Worm (Caenorhabditis elegans) whole organism, L4 larva: ENCODE results near the gene F47B7.2.

Source experiments
- F10B5.3 ChIP-seq: sonication (generic microtip); optimal IDR thresholded peaks from 2 replicates; lab custom pipeline; 2016; ENCODE audit warnings: mild to moderate bottlenecking, missing genetic modification characterization, missing compliant biosample characterization
- T26A8.4 ChIP-seq: fragments of 200-800 bp; sonication (Bioruptor generic); IDR thresholded peaks from 2 replicates; pipeline ENCODE4 v1.3.6; 2022; ENCODE audit warnings: missing genetic modification characterization, missing compliant biosample characterization
- ZK337.2 ChIP-seq: fragments of 200-800 bp; sonication (Bioruptor generic); IDR thresholded peaks from 2 replicates; pipeline ENCODE4 v1.3.6; 2022; ENCODE audit warnings: missing genetic modification reagents, missing genetic modification characterization, missing compliant biosample characterization
- aha-1 ChIP-seq: fragments of 150-350 bp; peaks from one replicate; lab custom pipeline; 2014; ENCODE audit warnings: missing biosample characterization, missing genetic modification characterization
- ama-1 ChIP-seq: fragments of 150-350 bp; optimal IDR thresholded peaks from 2 replicates; lab custom pipeline; 2014; ENCODE audit warnings: inconsistent platforms, mixed read lengths
- arid-1 ChIP-seq: fragments of 200-800 bp; sonication (Bioruptor generic); conservative IDR thresholded peaks from 2 replicates; pipeline ENCODE4 v1.3.6; 2022; ENCODE audit warnings: missing genetic modification reagents, missing genetic modification characterization, missing compliant biosample characterization
- ceh-32 ChIP-seq: sonication (generic microtip); optimal IDR thresholded peaks from 2 replicates; lab custom pipeline; 2016; ENCODE audit warnings: mild to moderate bottlenecking, missing genetic modification characterization, missing compliant biosample characterization; ENCODE audit not compliant: poor library complexity
- ctbp-1 ChIP-seq: fragments of 200-800 bp; sonication (Bioruptor generic); IDR thresholded peaks from 2 replicates; pipeline ENCODE4 v1.3.6; 2022; ENCODE audit warnings: missing genetic modification reagents, missing genetic modification characterization, missing compliant biosample characterization
- daf-16 ChIP-seq, 3 experiments: sonication (generic microtip); optimal IDR thresholded peaks; 2 replicates each; lab custom pipeline; 2016 to 2017; ENCODE audit warnings: missing genetic modification characterization in 3 of 3, missing genetic modification reagents in 3 of 3, mild to moderate bottlenecking in 2 of 3, missing compliant biosample characterization in 2 of 3, missing biosample characterization in 1 of 3, moderate library complexity in 1 of 3
- dmd-6 ChIP-seq: fragments of 200-800 bp; sonication (Bioruptor generic); IDR thresholded peaks from 2 replicates; pipeline ENCODE4 v1.3.6; 2022; ENCODE audit warnings: missing genetic modification reagents, missing genetic modification characterization, missing compliant biosample characterization
- dmd-8 ChIP-seq: fragments of 200-800 bp; sonication (Bioruptor generic); IDR thresholded peaks from 2 replicates; pipeline ENCODE4 v1.3.6; 2022; ENCODE audit warnings: missing genetic modification characterization, missing compliant biosample characterization
- dpl-1 ChIP-seq: fragments of 150-350 bp; optimal IDR thresholded peaks from 2 replicates; lab custom pipeline; 2014; ENCODE audit warnings: missing biosample characterization, missing genetic modification reagents, missing genetic modification characterization
- duxl-1 ChIP-seq: sonication (generic microtip); optimal IDR thresholded peaks from 2 replicates; lab custom pipeline; 2016; ENCODE audit warnings: mild to moderate bottlenecking, missing genetic modification characterization, moderate library complexity, missing compliant biosample characterization; ENCODE audit not compliant: poor library complexity
- dve-1 ChIP-seq: sonication (generic microtip); optimal IDR thresholded peaks from 2 replicates; lab custom pipeline; 2017; ENCODE audit warnings: antibody characterized with exemption, mild to moderate bottlenecking, missing genetic modification characterization, missing compliant biosample characterization; ENCODE audit not compliant: insufficient read depth
- egl-27 ChIP-seq: sonication (generic microtip); optimal IDR thresholded peaks from 3 replicates; lab custom pipeline; 2017; ENCODE audit warnings: missing biosample characterization, missing genetic modification reagents, missing genetic modification characterization
- fkh-10 ChIP-seq: fragments of 150-350 bp; optimal IDR thresholded peaks from 2 replicates; lab custom pipeline; 2014; ENCODE audit warnings: missing biosample characterization, missing genetic modification reagents, missing genetic modification characterization
- fos-1 ChIP-seq: fragments of 150-350 bp; optimal IDR thresholded peaks from 2 replicates; lab custom pipeline; 2014; ENCODE audit warnings: missing biosample characterization, missing genetic modification characterization
- hif-1 ChIP-seq, 2 experiments: sonication (generic microtip); optimal IDR thresholded peaks; 2 replicates each; lab custom pipeline; 2016 to 2017; ENCODE audit warnings: missing compliant biosample characterization in 2 of 2, missing genetic modification characterization in 2 of 2, missing genetic modification reagents in 2 of 2, missing genotype in 2 of 2, mild to moderate bottlenecking in 1 of 2
- hlh-30 ChIP-seq: sonication (generic microtip); optimal IDR thresholded peaks from 2 replicates; lab custom pipeline; 2017; ENCODE audit warnings: antibody characterized with exemption, mild to moderate bottlenecking, missing genetic modification characterization, missing compliant biosample characterization; ENCODE audit not compliant: insufficient read depth
- hmg-1.1 ChIP-seq: fragments of 200-800 bp; sonication (Bioruptor generic); IDR thresholded peaks from 2 replicates; pipeline ENCODE4 v1.3.6; 2022; ENCODE audit warnings: missing genetic modification reagents, missing genetic modification characterization, missing compliant biosample characterization
- lim-7 ChIP-seq: fragments of 200-800 bp; sonication (Bioruptor generic); IDR thresholded peaks from 2 replicates; pipeline ENCODE4 v1.3.6; 2022; ENCODE audit warnings: missing genetic modification characterization, missing compliant biosample characterization
- lin-1 ChIP-seq: fragments of 200-800 bp; sonication (Bioruptor generic); IDR thresholded peaks from 2 replicates; pipeline ENCODE4 v1.3.6; 2022; ENCODE audit warnings: missing genetic modification reagents, missing genetic modification characterization, missing compliant biosample characterization
- lin-13 ChIP-seq: fragments of 150-350 bp; optimal IDR thresholded peaks from 2 replicates; lab custom pipeline; 2014; ENCODE audit warnings: missing biosample characterization, missing genetic modification reagents, missing genetic modification characterization
- lin-29 ChIP-seq: fragments of 200-800 bp; sonication (Bioruptor generic); IDR thresholded peaks from 2 replicates; pipeline ENCODE4 v1.3.6; 2022; ENCODE audit warnings: missing genetic modification reagents, missing genetic modification characterization, missing compliant biosample characterization
- mdt-29 ChIP-seq: fragments of 200-800 bp; sonication (Bioruptor generic); IDR thresholded peaks from 2 replicates; pipeline ENCODE4 v1.3.6; 2022; ENCODE audit warnings: missing genetic modification reagents, missing genetic modification characterization, missing compliant biosample characterization
- mes-2 ChIP-seq: sonication (generic microtip); optimal IDR thresholded peaks from 2 replicates; lab custom pipeline; 2016; ENCODE audit warnings: missing genotype, mild to moderate bottlenecking, missing genetic modification characterization, missing compliant biosample characterization; ENCODE audit not compliant: poor library complexity, severe bottlenecking
- mxl-3 ChIP-seq: fragments of 200-800 bp; sonication (Bioruptor generic); optimal IDR thresholded peaks from 2 replicates; lab custom pipeline; 2018; ENCODE audit warnings: mild to moderate bottlenecking, missing genetic modification characterization, missing compliant biosample characterization
- nhr-102 ChIP-seq: sonication (generic microtip); optimal IDR thresholded peaks from 2 replicates; lab custom pipeline; 2016; ENCODE audit warnings: mild to moderate bottlenecking, missing genetic modification characterization, moderate library complexity, missing compliant biosample characterization
- nhr-237 ChIP-seq: sonication (generic microtip); optimal IDR thresholded peaks from 2 replicates; lab custom pipeline; 2017; ENCODE audit warnings: missing biosample characterization, missing genetic modification characterization
- nhr-25 ChIP-seq: sonication (generic microtip); optimal IDR thresholded peaks from 2 replicates; lab custom pipeline; 2017; ENCODE audit warnings: missing genetic modification characterization, mild to moderate bottlenecking, missing compliant biosample characterization, antibody characterized with exemption, moderate library complexity, borderline replicate concordance; ENCODE audit not compliant: insufficient read depth
- nhr-28 ChIP-seq: fragments of 150-350 bp; optimal IDR thresholded peaks from 2 replicates; lab custom pipeline; 2014; ENCODE audit warnings: missing biosample characterization, missing genetic modification characterization
- nhr-48 ChIP-seq: sonication (generic microtip); optimal IDR thresholded peaks from 2 replicates; lab custom pipeline; 2016; ENCODE audit warnings: mild to moderate bottlenecking, missing genetic modification characterization, missing compliant biosample characterization
- pha-4 ChIP-seq, 2 experiments: fragments of 150-350 bp in 1 of 2; fragments of 200-800 bp in 1 of 2; sonication (Bioruptor generic) in 1 of 2; IDR thresholded peaks in 1 of 2; optimal IDR thresholded peaks in 1 of 2; 2 replicates each; pipeline versions ENCODE4 v1.3.6 to Lab custom; 2014 to 2022; ENCODE audit warnings: missing genetic modification characterization in 2 of 2, missing genetic modification reagents in 2 of 2, missing biosample characterization in 1 of 2, missing compliant biosample characterization in 1 of 2
- pqm-1 ChIP-seq: sonication (generic microtip); optimal IDR thresholded peaks from 2 replicates; lab custom pipeline; 2017; ENCODE audit warnings: missing biosample characterization, missing genetic modification characterization
- saeg-2 ChIP-seq: fragments of 200-800 bp; sonication (Bioruptor generic); IDR thresholded peaks from 2 replicates; pipeline ENCODE4 v1.3.6; 2022; ENCODE audit warnings: missing genetic modification reagents, missing genetic modification characterization, missing compliant biosample characterization
- set-16 ChIP-seq: fragments of 200-800 bp; sonication (Bioruptor generic); IDR thresholded peaks from 2 replicates; pipeline ENCODE4 v1.3.6; 2022; ENCODE audit warnings: missing genetic modification reagents, missing genetic modification characterization, missing compliant biosample characterization
- skn-1 ChIP-seq: fragments of 150-350 bp; optimal IDR thresholded peaks from 2 replicates; lab custom pipeline; 2014; ENCODE audit warnings: missing biosample characterization, missing genetic modification characterization
- snpc-1.2 ChIP-seq: fragments of 200-800 bp; sonication (Bioruptor generic); IDR thresholded peaks from 2 replicates; pipeline ENCODE4 v1.3.6; 2022; ENCODE audit warnings: missing genetic modification reagents, missing genetic modification characterization, missing compliant biosample characterization
- spr-3 ChIP-seq: fragments of 200-800 bp; sonication (Bioruptor generic); optimal IDR thresholded peaks from 2 replicates; lab custom pipeline; 2018; ENCODE audit warnings: mild to moderate bottlenecking, missing genetic modification characterization, missing compliant biosample characterization
- tra-1 ChIP-seq: fragments of 200-800 bp; sonication (Bioruptor generic); IDR thresholded peaks from 2 replicates; pipeline ENCODE4 v1.3.6; 2022; ENCODE audit warnings: missing genetic modification reagents, missing genetic modification characterization, missing compliant biosample characterization
- unc-39 ChIP-seq: sonication (generic microtip); optimal IDR thresholded peaks from 2 replicates; lab custom pipeline; 2017; ENCODE audit warnings: missing biosample characterization, missing genetic modification characterization
- vab-7 ChIP-seq: fragments of 200-800 bp; sonication (Bioruptor generic); IDR thresholded peaks from 2 replicates; pipeline ENCODE4 v1.3.6; 2022; ENCODE audit warnings: missing genetic modification reagents, missing genetic modification characterization, missing compliant biosample characterization
- zip-11 ChIP-seq: fragments of 200-800 bp; sonication (Bioruptor generic); IDR thresholded peaks from 2 replicates; pipeline ENCODE4 v1.3.6; 2022; ENCODE audit warnings: missing genetic modification characterization, missing compliant biosample characterization
- ztf-7 ChIP-seq: fragments of 150-350 bp; optimal IDR thresholded peaks from 2 replicates; lab custom pipeline; 2014; ENCODE audit warnings: missing biosample characterization, missing genetic modification characterization

F47B7.2 gene

DNA sequence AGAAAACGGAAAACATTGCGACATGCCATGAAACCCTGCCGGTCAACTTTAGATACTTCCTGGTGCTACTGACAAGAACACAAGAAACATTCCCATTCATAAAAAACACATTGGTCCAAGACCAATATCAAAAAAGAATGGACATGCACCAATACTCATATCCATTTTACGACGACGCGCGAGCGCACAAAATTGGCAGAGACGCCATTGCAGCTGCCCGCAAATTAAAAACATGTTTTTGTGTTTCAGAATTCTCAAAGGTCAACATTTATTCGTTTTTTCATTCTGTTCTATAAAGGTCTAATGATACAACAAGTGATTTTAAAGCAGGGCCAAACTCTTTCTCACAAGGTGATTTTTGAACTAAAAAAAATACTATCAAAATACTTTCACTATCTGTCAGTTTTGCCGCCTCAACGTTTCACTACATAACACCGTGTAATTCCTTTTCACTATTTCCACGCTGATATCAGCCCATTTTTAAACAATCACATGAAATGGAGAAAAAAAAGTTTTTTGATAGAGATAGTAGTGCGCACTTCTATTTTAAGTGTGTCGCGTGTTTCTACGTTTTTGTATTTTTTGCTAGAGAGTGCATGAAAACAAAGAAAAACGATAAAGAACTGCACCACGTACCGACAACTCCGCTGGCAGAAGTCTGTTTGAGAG lies 46.4 kb downstream of the F47B7.2 start (continued):
- TF ChIP-seq duxl-1 (tag; lab: Kevin White, UChicago), result no peak
- TF ChIP-seq nhr-25, result no peak
- TF ChIP-seq lin-1 (GFP tag; lab: Robert Waterston, UW), result no peak
- peak; percentile 80 for TF ChIP-seq dve-1 (tag; lab: Kevin White, UChicago)
- TF ChIP-seq zip-11 (GFP tag; lab: Robert Waterston, UW), result no peak
- TF ChIP-seq saeg-2, result no peak
- no peak for TF ChIP-seq unc-39 (tag; lab: Kevin White, UChicago)
- no peak for TF ChIP-seq vab-7
- TF ChIP-seq hlh-30 (tag; lab: Kevin White, UChicago), result peak; percentile 75
- TF ChIP-seq tra-1 (GFP tag; lab: Robert Waterston, UW), result peak; percentile 27; the same call in 1 of the 2 replicates
- peak; percentile 38; the same call in 1 of the 2 replicates for TF ChIP-seq dmd-6 (GFP tag; lab: Robert Waterston, UW)
- peak; percentile 30 for TF ChIP-seq pqm-1 (tag; lab: Kevin White, UChicago)
- no peak for TF ChIP-seq hmg-1.1 (GFP tag; lab: Robert Waterston, UW)
- TF ChIP-seq ZK337.2 (GFP tag; lab: Robert Waterston, UW), result no peak
- no peak for TF ChIP-seq daf-16 (GFP tag; optimal IDR thresholded peaks at IDR 0.05; lab: Kevin White, UChicago)
- TF ChIP-seq daf-16 (tag; optimal IDR thresholded peaks at IDR 0.05; lab: Kevin White, UChicago), result peak; percentile 77
- TF ChIP-seq aha-1, result peak; percentile 59
- peak; percentile 60 for TF ChIP-seq mxl-3 (GFP tag; lab: Kevin White, UChicago)
- no peak for TF ChIP-seq dmd-8
- TF ChIP-seq skn-1 (tag; lab: Kevin White, UChicago), result no peak

DNA sequence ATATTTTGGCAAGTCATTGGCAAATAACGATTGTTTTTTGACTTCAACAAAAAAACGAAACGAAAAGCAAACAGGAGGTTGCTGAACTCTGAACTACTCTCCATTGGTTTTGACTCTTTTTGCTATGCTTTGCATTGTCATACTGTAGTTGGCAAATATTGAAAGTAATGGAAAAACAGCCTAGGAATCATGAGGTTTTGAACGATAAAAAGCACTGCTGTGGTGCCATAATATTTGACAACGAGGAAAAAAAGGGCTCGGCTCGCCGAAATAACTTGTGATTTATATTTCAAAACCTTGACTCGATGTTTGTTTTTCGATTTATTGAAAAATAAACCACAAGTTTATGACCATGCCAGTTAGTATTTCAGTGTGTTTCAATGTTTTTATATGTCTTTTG lies 47.1 kb downstream of the F47B7.2 start:
- TF ChIP-seq hlh-30 (tag; lab: Kevin White, UChicago) (peak; percentile 45), mxl-3 (GFP tag; lab: Kevin White, UChicago) (no peak), dve-1 (tag; lab: Kevin White, UChicago) (no peak), ama-1 (lab: Kevin White, UChicago) (no peak), nhr-237 (tag; lab: Kevin White, UChicago) (no peak), pha-4 (GFP tag; IDR thresholded peaks at IDR 0.05; lab: Robert Waterston, UW) (peak; percentile 72), pha-4 (tag; optimal IDR thresholded peaks at IDR 0.05; lab: Kevin White, UChicago) (peak; percentile 50), daf-16 (GFP tag; optimal IDR thresholded peaks at IDR 0.05; lab: Kevin White, UChicago) (no peak), daf-16 (tag; optimal IDR thresholded peaks at IDR 0.05; lab: Kevin White, UChicago) (peak; percentile 6), mdt-29 (GFP tag; lab: Robert Waterston, UW) (no peak), set-16 (GFP tag; lab: Robert Waterston, UW) (no peak), T26A8.4 (no peak)

DNA sequence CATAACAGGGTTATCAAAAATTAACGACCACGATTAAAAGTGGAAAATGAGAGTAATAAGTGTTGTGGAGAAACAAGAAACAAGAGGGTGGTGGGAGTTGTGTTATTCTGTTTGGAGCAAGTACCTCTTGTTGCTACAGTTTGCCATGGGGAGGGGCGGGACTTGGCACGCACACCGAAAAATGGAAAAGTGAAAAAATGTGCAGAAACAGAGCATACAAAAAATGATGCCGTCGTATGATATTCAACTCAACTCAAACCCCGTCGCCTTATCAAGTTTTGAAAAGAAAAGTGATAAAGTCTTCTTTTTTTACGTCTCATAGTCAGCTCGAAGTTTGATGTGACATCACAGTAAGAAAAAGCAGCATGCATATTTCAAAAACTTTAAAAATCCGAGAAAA lies 48.1 kb downstream of the F47B7.2 start:
- TF ChIP-seq ctbp-1 (GFP tag; lab: Robert Waterston, UW) (no peak), lim-7 (no peak), nhr-102 (tag; lab: Kevin White, UChicago) (peak; percentile 21), ceh-32 (no peak), fkh-10 (no peak), snpc-1.2 (GFP tag; lab: Robert Waterston, UW) (no peak), ztf-7 (no peak), lin-29 (GFP tag; lab: Robert Waterston, UW) (no peak), dpl-1 (GFP tag; lab: Kevin White, UChicago) (no peak), arid-1 (GFP tag; lab: Robert Waterston, UW) (no peak), nhr-28 (tag; lab: Kevin White, UChicago) (peak; percentile 66), F10B5.3 (tag; lab: Kevin White, UChicago) (no peak), hif-1 (tag; optimal IDR thresholded peaks at IDR 0.05; lab: Kevin White, UChicago) (no peak), daf-16 (GFP tag; optimal IDR thresholded peaks at IDR 0.05; lab: Kevin White, UChicago) (no peak), daf-16 (tag; optimal IDR thresholded peaks at IDR 0.05; lab: Kevin White, UChicago) (peak; percentile 74), mes-2 (tag; lab: Kevin White, UChicago) (peak; percentile 19), spr-3 (no peak), lin-13 (GFP tag; lab: Kevin White, UChicago) (no peak), pqm-1 (tag; lab: Kevin White, UChicago) (peak; percentile 64), fos-1 (tag; lab: Kevin White, UChicago) (no peak), mdt-29 (GFP tag; lab: Robert Waterston, UW) (no peak), ZK337.2 (GFP tag; lab: Robert Waterston, UW) (no peak), egl-27 (no peak), nhr-48 (tag; lab: Kevin White, UChicago) (no peak)
